Worm (Caenorhabditis elegans): ENCODE measurements around the gene F54C8.6.
A peak's percentile ranks its signal among the peaks of the same experiment; 100 is the strongest.
"Not testable (repeated sequence)": the region's sequence is repeated elsewhere in the genome, so short reads cannot be mapped to it uniquely, and the experiment has no call there.

ce11 chrIII:9408304-9408703 is 41.4 kb downstream of the F54C8.6 start:
- peak; percentile 98 for TF ChIP-seq pbrm-1 (GFP tag; IDR thresholded peaks at IDR 0.05)
- not testable (repeated sequence) for TF ChIP-seq cebp-2 (GFP tag; IDR thresholded peaks at IDR 0.05); ama-1 (optimal IDR thresholded peaks at IDR 0.05); ama-1 (GFP tag; optimal IDR thresholded peaks at IDR 0.05); F57C9.4 (tag; optimal IDR thresholded peaks at IDR 0.05)
